Fruit fly (Drosophila melanogaster): Measurements from ENCODE around the gene hay.

- peak; percentile 28 for TF ChIP-seq CG16779 (tag; optimal IDR thresholded peaks at IDR 0.05)
- TF ChIP-seq net (GFP tag; optimal IDR thresholded peaks at IDR 0.05): peak; percentile 29
- no peak for TF ChIP-seq Hr38 (GFP tag; optimal IDR thresholded peaks at IDR 0.05)
- TF ChIP-seq fkh (GFP tag; optimal IDR thresholded peaks at IDR 0.05): peak; percentile 28
- no peak for TF ChIP-seq Blimp-1 (GFP tag; optimal IDR thresholded peaks at IDR 0.05)
- no peak for TF ChIP-seq pdm3 (GFP tag; optimal IDR thresholded peaks at IDR 0.05)
- no peak for TF ChIP-seq CG31627 (GFP tag; optimal IDR thresholded peaks at IDR 0.05)
- TF ChIP-seq Sox102F (GFP tag; optimal IDR thresholded peaks at IDR 0.05): peak; percentile 59
- TF ChIP-seq Lpt (GFP tag; optimal IDR thresholded peaks at IDR 0.05): no peak
- TF ChIP-seq CG15336 (GFP tag; IDR thresholded peaks at IDR 0.05): peak; percentile 24; the same call in 1 of the 2 replicates
Observed at dm6 chr3L:10660744-10661589, 30.1 kb downstream of the hay start, which contains the start of the genes CG32066 and CG8003.
